Comparison of ENCODE assay signal across 1 fruit fly cellular context in the genomic region with DNA sequence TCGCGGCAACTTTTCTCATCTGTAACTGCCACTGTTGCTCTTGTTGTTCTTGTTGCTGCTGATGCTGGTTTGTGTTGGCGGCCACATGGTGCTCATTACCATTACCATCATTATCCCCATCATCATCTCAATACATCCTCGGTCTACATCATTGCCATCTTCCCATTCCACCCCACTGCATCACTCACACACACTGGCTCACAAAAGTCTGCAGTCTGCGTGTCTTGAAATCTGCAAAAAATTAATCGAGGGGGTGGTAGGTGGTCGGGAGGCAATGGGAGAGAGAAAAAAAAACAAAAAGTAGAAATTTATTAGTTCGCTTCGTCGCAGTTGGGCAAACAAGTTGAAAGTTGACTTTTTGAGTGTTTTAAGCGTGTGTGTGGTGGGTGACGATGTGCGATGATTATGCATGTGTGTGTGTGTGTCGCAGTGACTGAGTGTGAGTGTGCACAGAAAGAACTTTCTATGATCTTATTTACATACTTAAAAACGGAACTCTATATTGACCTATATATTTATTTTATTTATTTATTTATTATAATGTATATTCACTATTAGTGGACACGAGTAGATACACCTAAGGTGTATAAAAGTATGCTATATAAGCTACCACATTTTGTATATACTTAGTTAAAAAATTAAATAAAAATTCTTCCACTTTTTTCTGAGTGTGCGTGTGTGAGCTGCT.
TF ChIP-seq lines count a peak whose summit lies in the region.

No protein-coding gene starts in this region.

TF ChIP-seq in whole organism, embryonic, 481 proteins besides CTCF, POLR2A, EP300 and RAD21 (continued from another document and continues in another):
- no peak for TF ChIP-seq wor (GFP tag; IDR thresholded peaks at IDR 0.05; lab: Robert Waterston, UW)
- TF ChIP-seq bcd (GFP tag; optimal IDR thresholded peaks at IDR 0.05; lab: Kevin White, UChicago): peak; percentile 0
- no peak for TF ChIP-seq insv (GFP tag; optimal IDR thresholded peaks at IDR 0.05; lab: Kevin White, UChicago)
- no peak for TF ChIP-seq CG15514 (GFP tag; optimal IDR thresholded peaks at IDR 0.05; lab: Kevin White, UChicago)
- TF ChIP-seq z (GFP tag; IDR thresholded peaks at IDR 0.05; lab: Robert Waterston, UW): peak; percentile 55; the same call in 2 of the 3 replicates
- no peak for TF ChIP-seq maf-S (GFP tag; optimal IDR thresholded peaks at IDR 0.05; lab: Kevin White, UChicago)
- TF ChIP-seq dysf (GFP tag; IDR thresholded peaks at IDR 0.05; lab: Robert Waterston, UW): peak; percentile 41; the same call in 1 of the 3 replicates
- TF ChIP-seq pzg (GFP tag; optimal IDR thresholded peaks at IDR 0.05; lab: Kevin White, UChicago): no peak
- no peak for TF ChIP-seq CG42726 (GFP tag; IDR thresholded peaks at IDR 0.05; lab: Robert Waterston, UW; ENCODE audit: partially characterized antibody)
- TF ChIP-seq tap (tag; optimal IDR thresholded peaks at IDR 0.05; lab: Kevin White, UChicago): no peak
- TF ChIP-seq CG31388 (GFP tag; optimal IDR thresholded peaks at IDR 0.05; lab: Kevin White, UChicago): no peak
- no peak for TF ChIP-seq CG6175 (GFP tag; IDR thresholded peaks at IDR 0.05; lab: Robert Waterston, UW)
- peak; percentile 9; the same call in 1 of the 2 replicates for TF ChIP-seq stc (GFP tag; IDR thresholded peaks at IDR 0.05; lab: Robert Waterston, UW)
- no peak for TF ChIP-seq Oaz (GFP tag; IDR thresholded peaks at IDR 0.05; lab: Robert Waterston, UW)
- no peak for TF ChIP-seq chinmo (GFP tag; IDR thresholded peaks at IDR 0.05; lab: Robert Waterston, UW; ENCODE audit: partially characterized antibody)
- peak; percentile 13 for TF ChIP-seq caup (GFP tag; optimal IDR thresholded peaks at IDR 0.05; lab: Kevin White, UChicago; ENCODE audit: severe bottlenecking)
- TF ChIP-seq sna (GFP tag; IDR thresholded peaks at IDR 0.05; lab: Robert Waterston, UW; ENCODE audit: partially characterized antibody): no peak
- TF ChIP-seq Fer3 (tag; optimal IDR thresholded peaks at IDR 0.05; lab: Kevin White, UChicago): no peak
- no peak for TF ChIP-seq ab (GFP tag; optimal IDR thresholded peaks at IDR 0.05; lab: Kevin White, UChicago)
- TF ChIP-seq E2f2 (GFP tag; IDR thresholded peaks at IDR 0.05; lab: Robert Waterston, UW): no peak
- no peak for TF ChIP-seq hkb (optimal IDR thresholded peaks at IDR 0.05; lab: Kevin White, UChicago)
- TF ChIP-seq hkb (GFP tag; IDR thresholded peaks at IDR 0.05; lab: Robert Waterston, UW): peak; percentile 48
- TF ChIP-seq Rfx (GFP tag; IDR thresholded peaks at IDR 0.05; lab: Robert Waterston, UW): no peak; the same call in 1 of the 2 replicates
- TF ChIP-seq BEAF-32 (GFP tag; optimal IDR thresholded peaks at IDR 0.05; lab: Kevin White, UChicago): no peak
- TF ChIP-seq CG17612 (GFP tag; IDR thresholded peaks at IDR 0.05; lab: Robert Waterston, UW): 0 out of 2 replicates have a peak, but pooled peaks have one; percentile 19
- TF ChIP-seq oc (tag; optimal IDR thresholded peaks at IDR 0.05; lab: Kevin White, UChicago): no peak
- no peak for TF ChIP-seq al (GFP tag; IDR thresholded peaks at IDR 0.05; lab: Robert Waterston, UW)
- no peak for TF ChIP-seq mam (GFP tag; optimal IDR thresholded peaks at IDR 0.05; lab: Kevin White, UChicago)
- TF ChIP-seq Deaf1 (tag; optimal IDR thresholded peaks at IDR 0.05; lab: Kevin White, UChicago): no peak
- TF ChIP-seq odd (GFP tag; optimal IDR thresholded peaks at IDR 0.05; lab: Kevin White, UChicago): no peak
- TF ChIP-seq CG7928 (GFP tag; optimal IDR thresholded peaks at IDR 0.05; lab: Kevin White, UChicago): no peak
- TF ChIP-seq pho (GFP tag; optimal IDR thresholded peaks at IDR 0.05; lab: Kevin White, UChicago): no peak
- peak; percentile 28 for TF ChIP-seq CG14710 (tag; optimal IDR thresholded peaks at IDR 0.05; lab: Kevin White, UChicago)
- TF ChIP-seq NK7.1 (GFP tag; optimal IDR thresholded peaks at IDR 0.05; lab: Kevin White, UChicago): no peak
- peak; percentile 17 for TF ChIP-seq Asciz (GFP tag; optimal IDR thresholded peaks at IDR 0.05; lab: Kevin White, UChicago)
- TF ChIP-seq CG15601 (tag; optimal IDR thresholded peaks at IDR 0.05; lab: Kevin White, UChicago): peak; percentile 17
- no peak for TF ChIP-seq pb (GFP tag; optimal IDR thresholded peaks at IDR 0.05; lab: Kevin White, UChicago)
- TF ChIP-seq CG10979 (tag; optimal IDR thresholded peaks at IDR 0.05; lab: Kevin White, UChicago): peak; percentile 52
- no peak for TF ChIP-seq az2 (GFP tag; optimal IDR thresholded peaks at IDR 0.05; lab: Kevin White, UChicago)
- TF ChIP-seq Sox102F (GFP tag; optimal IDR thresholded peaks at IDR 0.05; lab: Kevin White, UChicago): peak; percentile 43
- no peak for TF ChIP-seq CG7963 (GFP tag; IDR thresholded peaks at IDR 0.05; lab: Robert Waterston, UW; ENCODE audit: partially characterized antibody)
- no peak for TF ChIP-seq Myb (GFP tag; optimal IDR thresholded peaks at IDR 0.05; lab: Kevin White, UChicago)
- TF ChIP-seq trem (tag; optimal IDR thresholded peaks at IDR 0.05; lab: Kevin White, UChicago): peak; percentile 24
- no peak for TF ChIP-seq fd64A (GFP tag; optimal IDR thresholded peaks at IDR 0.05; lab: Kevin White, UChicago)
- no peak for TF ChIP-seq sr (GFP tag; IDR thresholded peaks at IDR 0.05; lab: Robert Waterston, UW)
- TF ChIP-seq CG10147 (GFP tag; optimal IDR thresholded peaks at IDR 0.05; lab: Kevin White, UChicago): peak; percentile 27
- no peak for TF ChIP-seq Poxn (GFP tag; IDR thresholded peaks at IDR 0.05; lab: Robert Waterston, UW)
- peak; percentile 50 for TF ChIP-seq CG3281 (GFP tag; optimal IDR thresholded peaks at IDR 0.05; lab: Kevin White, UChicago)
- TF ChIP-seq CG6254 (GFP tag; optimal IDR thresholded peaks at IDR 0.05; lab: Kevin White, UChicago): peak; percentile 4
- TF ChIP-seq aop (GFP tag; IDR thresholded peaks at IDR 0.05; lab: Robert Waterston, UW): no peak
- peak; percentile 40 for TF ChIP-seq CG18262 (tag; optimal IDR thresholded peaks at IDR 0.05; lab: Kevin White, UChicago)
- no peak for TF ChIP-seq shn (GFP tag; optimal IDR thresholded peaks at IDR 0.05; lab: Kevin White, UChicago)
- TF ChIP-seq CG9876 (GFP tag; optimal IDR thresholded peaks at IDR 0.05; lab: Kevin White, UChicago): no peak
- TF ChIP-seq lab (GFP tag; optimal IDR thresholded peaks at IDR 0.05; lab: Kevin White, UChicago): peak; percentile 60
- TF ChIP-seq H2.0 (GFP tag; IDR thresholded peaks at IDR 0.05; lab: Robert Waterston, UW): no peak
- TF ChIP-seq Xrp1 (GFP tag; IDR thresholded peaks at IDR 0.05; lab: Robert Waterston, UW): peak; percentile 58
- TF ChIP-seq Mes4 (GFP tag; optimal IDR thresholded peaks at IDR 0.05; lab: Kevin White, UChicago): no peak
- TF ChIP-seq lov (optimal IDR thresholded peaks at IDR 0.05; lab: Kevin White, UChicago): no peak
- TF ChIP-seq lov (GFP tag; IDR thresholded peaks at IDR 0.05; lab: Robert Waterston, UW): no peak
- TF ChIP-seq CG34422 (GFP tag; IDR thresholded peaks at IDR 0.05; lab: Robert Waterston, UW): no peak
- TF ChIP-seq tgo (GFP tag; IDR thresholded peaks at IDR 0.05; lab: Robert Waterston, UW): peak; percentile 28; the same call in 1 of the 3 replicates
- no peak for TF ChIP-seq CG4404 (GFP tag; IDR thresholded peaks at IDR 0.05; lab: Robert Waterston, UW)
- peak in 1 of 2 experiments; percentile 52 for TF ChIP-seq Hr51 (GFP tag; optimal IDR thresholded peaks at IDR 0.05; lab: Kevin White, UChicago)
- TF ChIP-seq da (GFP tag; optimal IDR thresholded peaks at IDR 0.05; lab: Kevin White, UChicago): no peak
- TF ChIP-seq Sox100B (GFP tag; optimal IDR thresholded peaks at IDR 0.05; lab: Kevin White, UChicago): peak; percentile 39
- TF ChIP-seq CG9437 (GFP tag; optimal IDR thresholded peaks at IDR 0.05; lab: Kevin White, UChicago): peak; percentile 17
- TF ChIP-seq CG4820 (GFP tag; optimal IDR thresholded peaks at IDR 0.05; lab: Kevin White, UChicago): no peak
- TF ChIP-seq CoRest (tag; optimal IDR thresholded peaks at IDR 0.05; lab: Kevin White, UChicago): peak; percentile 47
- no peak for TF ChIP-seq onecut (GFP tag; IDR thresholded peaks at IDR 0.05; lab: Robert Waterston, UW)
- no peak for TF ChIP-seq corto (GFP tag; optimal IDR thresholded peaks at IDR 0.05; lab: Kevin White, UChicago)
- no peak for TF ChIP-seq repo (GFP tag; optimal IDR thresholded peaks at IDR 0.05; lab: Kevin White, UChicago)
- TF ChIP-seq Abd-B (GFP tag; optimal IDR thresholded peaks at IDR 0.05; lab: Kevin White, UChicago): peak; percentile 10
- no peak for TF ChIP-seq croc (GFP tag; conservative IDR thresholded peaks at IDR 0.05; lab: Robert Waterston, UW)
- no peak for TF ChIP-seq HHEX (GFP tag; optimal IDR thresholded peaks at IDR 0.05; lab: Kevin White, UChicago)
- no peak for TF ChIP-seq usp (GFP tag; optimal IDR thresholded peaks at IDR 0.05; lab: Kevin White, UChicago)
- peak; percentile 11 for TF ChIP-seq Max (GFP tag; optimal IDR thresholded peaks at IDR 0.05; lab: Kevin White, UChicago)
- TF ChIP-seq vnd (GFP tag; IDR thresholded peaks at IDR 0.05; lab: Robert Waterston, UW; ENCODE audit: partially characterized antibody): no peak
- peak; percentile 65 for TF ChIP-seq row (GFP tag; IDR thresholded peaks at IDR 0.05; lab: Robert Waterston, UW)
- TF ChIP-seq Hmr (GFP tag; optimal IDR thresholded peaks at IDR 0.05; lab: Kevin White, UChicago): peak; percentile 49
- TF ChIP-seq Mrtf (GFP tag; IDR thresholded peaks at IDR 0.05; lab: Robert Waterston, UW): no peak
- TF ChIP-seq D (optimal IDR thresholded peaks at IDR 0.05; lab: Kevin White, UChicago): no peak
- TF ChIP-seq D (GFP tag; optimal IDR thresholded peaks at IDR 0.05; lab: Kevin White, UChicago): peak; percentile 41
- TF ChIP-seq wdn (GFP tag; IDR thresholded peaks at IDR 0.05; lab: Robert Waterston, UW): no peak
- TF ChIP-seq CG13424 (tag; optimal IDR thresholded peaks at IDR 0.05; lab: Kevin White, UChicago): peak; percentile 35
- TF ChIP-seq esg (GFP tag; conservative IDR thresholded peaks at IDR 0.05; lab: Robert Waterston, UW): peak; percentile 34; the same call in 1 of the 2 replicates
- TF ChIP-seq CG11695 (GFP tag; IDR thresholded peaks at IDR 0.05; lab: Robert Waterston, UW): 0 out of 3 replicates have a peak, but pooled peaks have one; percentile 33
- peak; percentile 45 for TF ChIP-seq CG17829 (tag; optimal IDR thresholded peaks at IDR 0.05; lab: Kevin White, UChicago)
- TF ChIP-seq cg (GFP tag; optimal IDR thresholded peaks at IDR 0.05; lab: Kevin White, UChicago): peak; percentile 57
- peak; percentile 18 for TF ChIP-seq CG2875 (GFP tag; optimal IDR thresholded peaks at IDR 0.05; lab: Kevin White, UChicago)
- no peak for TF ChIP-seq Atf3 (GFP tag; optimal IDR thresholded peaks at IDR 0.05; lab: Kevin White, UChicago)
- no peak for TF ChIP-seq ro (GFP tag; IDR thresholded peaks at IDR 0.05; lab: Robert Waterston, UW)
- TF ChIP-seq Hey (tag; optimal IDR thresholded peaks at IDR 0.05; lab: Kevin White, UChicago): no peak
- no peak for TF ChIP-seq jumu (GFP tag; optimal IDR thresholded peaks at IDR 0.05; lab: Kevin White, UChicago)
- peak; percentile 51 for TF ChIP-seq grau (tag; optimal IDR thresholded peaks at IDR 0.05; lab: Kevin White, UChicago)
- TF ChIP-seq ERR (GFP tag; optimal IDR thresholded peaks at IDR 0.05; lab: Kevin White, UChicago): no peak
- peak; percentile 46; the same call in 1 of the 2 replicates for TF ChIP-seq vvl (GFP tag; IDR thresholded peaks at IDR 0.05; lab: Robert Waterston, UW)
- TF ChIP-seq CG12299 (tag; optimal IDR thresholded peaks at IDR 0.05; lab: Kevin White, UChicago): peak; percentile 19
- TF ChIP-seq CG2678 (tag; optimal IDR thresholded peaks at IDR 0.05; lab: Kevin White, UChicago): peak; percentile 65
- peak; percentile 22 for TF ChIP-seq Oli (tag; optimal IDR thresholded peaks at IDR 0.05; lab: Kevin White, UChicago)
- peak; percentile 34 for TF ChIP-seq CG8290 (GFP tag; optimal IDR thresholded peaks at IDR 0.05; lab: Kevin White, UChicago)
- no peak for TF ChIP-seq CG8290 (tag; optimal IDR thresholded peaks at IDR 0.05; lab: Kevin White, UChicago)
- no peak for TF ChIP-seq CG9727 (GFP tag; optimal IDR thresholded peaks at IDR 0.05; lab: Kevin White, UChicago)
- TF ChIP-seq phol (tag; optimal IDR thresholded peaks at IDR 0.05; lab: Kevin White, UChicago): peak; percentile 21
- TF ChIP-seq CG8388 (GFP tag; optimal IDR thresholded peaks at IDR 0.05; lab: Kevin White, UChicago): peak; percentile 94
- TF ChIP-seq CG7556 (GFP tag; optimal IDR thresholded peaks at IDR 0.05; lab: Kevin White, UChicago): peak; percentile 20
- peak; percentile 13 for TF ChIP-seq CG4424 (GFP tag; optimal IDR thresholded peaks at IDR 0.05; lab: Kevin White, UChicago)
- no peak for TF ChIP-seq CG10366 (GFP tag; IDR thresholded peaks at IDR 0.05; lab: Robert Waterston, UW)
- peak; percentile 40 for TF ChIP-seq CG15269 (tag; optimal IDR thresholded peaks at IDR 0.05; lab: Kevin White, UChicago)
- TF ChIP-seq Drgx (GFP tag; IDR thresholded peaks at IDR 0.05; lab: Robert Waterston, UW): 0 out of 2 replicates have a peak, but pooled peaks have one; percentile 41
- peak; percentile 43 for TF ChIP-seq D19A (tag; optimal IDR thresholded peaks at IDR 0.05; lab: Kevin White, UChicago)
- no peak for TF ChIP-seq CG12219 (GFP tag; optimal IDR thresholded peaks at IDR 0.05; lab: Kevin White, UChicago)
- TF ChIP-seq nerfin-1 (tag; optimal IDR thresholded peaks at IDR 0.05; lab: Kevin White, UChicago): no peak
- TF ChIP-seq CG3065 (GFP tag; optimal IDR thresholded peaks at IDR 0.05; lab: Kevin White, UChicago): no peak
- no peak for TF ChIP-seq CG7357 (GFP tag; IDR thresholded peaks at IDR 0.05; lab: Robert Waterston, UW)
- TF ChIP-seq CG12391 (tag; optimal IDR thresholded peaks at IDR 0.05; lab: Kevin White, UChicago): peak; percentile 11
- TF ChIP-seq CG7839 (tag; optimal IDR thresholded peaks at IDR 0.05; lab: Kevin White, UChicago): peak; percentile 60
- peak in 1 of 2 experiments; percentile 39 for TF ChIP-seq Dfd (GFP tag; optimal IDR thresholded peaks at IDR 0.05; lab: Kevin White, UChicago)
- TF ChIP-seq CG9932 (GFP tag; IDR thresholded peaks at IDR 0.05; lab: Robert Waterston, UW): no peak
- peak; percentile 62 for TF ChIP-seq CG11504 (tag; optimal IDR thresholded peaks at IDR 0.05; lab: Kevin White, UChicago)
- peak; percentile 58 for TF ChIP-seq CG2712 (tag; optimal IDR thresholded peaks at IDR 0.05; lab: Kevin White, UChicago)
- no peak for TF ChIP-seq Ets97D (GFP tag; optimal IDR thresholded peaks at IDR 0.05; lab: Kevin White, UChicago)
- no peak for TF ChIP-seq Chrac-16 (GFP tag; optimal IDR thresholded peaks at IDR 0.05; lab: Kevin White, UChicago)
- no peak for TF ChIP-seq pros (GFP tag; optimal IDR thresholded peaks at IDR 0.05; lab: Kevin White, UChicago)
- no peak for TF ChIP-seq CG10959 (GFP tag; IDR thresholded peaks at IDR 0.05; lab: Robert Waterston, UW)
- peak; percentile 35 for TF ChIP-seq ATbp (GFP tag; optimal IDR thresholded peaks at IDR 0.05; lab: Kevin White, UChicago)
